Fruit fly (Drosophila melanogaster): Measurements from ENCODE around the gene CG12355.

Gene CG12355

DNA sequence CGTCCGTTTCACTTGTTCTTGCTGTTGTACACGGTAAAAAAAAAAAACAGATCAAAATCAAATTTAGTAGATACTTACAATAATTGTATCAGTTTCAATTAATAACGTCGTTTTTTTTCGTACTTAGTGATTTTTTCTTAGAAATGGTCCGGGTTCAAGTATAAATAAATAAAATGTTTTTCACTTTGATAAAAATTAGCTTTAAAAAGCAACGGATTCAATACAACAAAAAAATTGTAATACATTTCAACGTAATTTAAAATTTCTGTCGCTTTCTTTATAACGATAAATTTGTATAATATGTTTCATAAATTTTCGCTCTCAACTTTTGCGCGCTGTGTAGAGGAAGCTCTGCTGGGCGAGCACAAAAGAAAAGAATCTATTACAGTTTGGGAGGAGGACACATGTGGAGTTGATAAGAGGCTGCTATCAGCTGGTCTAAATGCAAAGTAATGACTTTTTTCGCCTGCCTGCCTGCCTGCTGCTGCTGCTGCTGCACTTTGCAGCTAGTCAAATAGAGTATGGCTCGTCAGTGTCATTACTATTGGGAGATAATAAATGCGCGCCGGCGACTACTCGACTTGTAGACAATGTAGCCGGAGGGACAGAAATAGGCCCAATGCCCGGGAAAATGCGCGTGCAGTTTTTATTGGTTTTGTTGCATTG lies 42.7 kb upstream of the CG12355 start (continued):
- TF ChIP-seq eve (GFP tag; optimal IDR thresholded peaks at IDR 0.05) (peak in 1 of 2 experiments; percentile 74), Kr (GFP tag; optimal IDR thresholded peaks at IDR 0.05) (no peak), CG1832 (GFP tag; optimal IDR thresholded peaks at IDR 0.05) (no peak), klu (GFP tag; IDR thresholded peaks at IDR 0.05) (peak; percentile 44; the same call in 1 of the 2 replicates), CG31441 (GFP tag; IDR thresholded peaks at IDR 0.05) (peak; percentile 80), insv (GFP tag; optimal IDR thresholded peaks at IDR 0.05) (no peak), CG17361 (GFP tag; IDR thresholded peaks at IDR 0.05) (peak; percentile 90), CG9876 (GFP tag; optimal IDR thresholded peaks at IDR 0.05) (no peak), fd96Cb (tag; optimal IDR thresholded peaks at IDR 0.05) (peak; percentile 72), gcm2 (GFP tag; optimal IDR thresholded peaks at IDR 0.05) (no peak), sob (GFP tag; IDR thresholded peaks at IDR 0.05) (peak; percentile 52; the same call in 1 of the 2 replicates), CG8290 (GFP tag; optimal IDR thresholded peaks at IDR 0.05) (no peak), CG8290 (tag; optimal IDR thresholded peaks at IDR 0.05) (no peak), croc (GFP tag; conservative IDR thresholded peaks at IDR 0.05) (peak; percentile 21; the same call in 1 of the 3 replicates), mam (GFP tag; optimal IDR thresholded peaks at IDR 0.05) (peak; percentile 45), CG13775 (GFP tag; optimal IDR thresholded peaks at IDR 0.05) (peak; percentile 74), sna (GFP tag; IDR thresholded peaks at IDR 0.05; ENCODE audit: partially characterized antibody) (no peak), h (optimal IDR thresholded peaks at IDR 0.05) (no peak), ash1 (GFP tag; optimal IDR thresholded peaks at IDR 0.05) (no peak), cwo (GFP tag; optimal IDR thresholded peaks at IDR 0.05) (peak; percentile 63), dimm (GFP tag; IDR thresholded peaks at IDR 0.05) (no peak), ranshi (GFP tag; IDR thresholded peaks at IDR 0.05) (peak; percentile 12; the same call in 1 of the 2 replicates), CG14710 (tag; optimal IDR thresholded peaks at IDR 0.05) (peak; percentile 70), sr (GFP tag; IDR thresholded peaks at IDR 0.05) (no peak), CG11696 (GFP tag; IDR thresholded peaks at IDR 0.05) (0 out of 2 replicates have a peak, but pooled peaks have one; percentile 11), Doc2 (GFP tag; IDR thresholded peaks at IDR 0.05) (no peak), dati (GFP tag; IDR thresholded peaks at IDR 0.05) (no peak), CG2120 (GFP tag; optimal IDR thresholded peaks at IDR 0.05) (peak; percentile 74), CG6854 (GFP tag; optimal IDR thresholded peaks at IDR 0.05) (peak; percentile 54), YL-1 (GFP tag; optimal IDR thresholded peaks at IDR 0.05) (no peak), sqz (GFP tag; optimal IDR thresholded peaks at IDR 0.05) (peak; percentile 32), HmgZ (tag; optimal IDR thresholded peaks at IDR 0.05) (no peak), CG7271 (tag; optimal IDR thresholded peaks at IDR 0.05) (no peak), oc (tag; optimal IDR thresholded peaks at IDR 0.05) (peak; percentile 58), CG1024 (GFP tag; IDR thresholded peaks at IDR 0.05) (0 out of 2 replicates have a peak, but pooled peaks have one; percentile 17), MESR4 (GFP tag; optimal IDR thresholded peaks at IDR 0.05) (no peak), pnt (GFP tag; optimal IDR thresholded peaks at IDR 0.05) (peak; percentile 2), CG15696 (tag; optimal IDR thresholded peaks at IDR 0.05) (peak; percentile 46), kni (GFP tag; optimal IDR thresholded peaks at IDR 0.05) (no peak), shn (GFP tag; optimal IDR thresholded peaks at IDR 0.05) (peak; percentile 49), CG15073 (GFP tag; optimal IDR thresholded peaks at IDR 0.05) (no peak), cg (GFP tag; optimal IDR thresholded peaks at IDR 0.05) (no peak), Fer1 (GFP tag; optimal IDR thresholded peaks at IDR 0.05) (peak; percentile 55), slou (GFP tag; optimal IDR thresholded peaks at IDR 0.05) (no peak), caup (GFP tag; optimal IDR thresholded peaks at IDR 0.05; ENCODE audit: severe bottlenecking) (no peak), wek (GFP tag; optimal IDR thresholded peaks at IDR 0.05) (no peak), unc-4 (GFP tag; IDR thresholded peaks at IDR 0.05; ENCODE audit: partially characterized antibody) (no peak), pfk (GFP tag; optimal IDR thresholded peaks at IDR 0.05) (no peak), fru (optimal IDR thresholded peaks at IDR 0.05) (no peak), corto (GFP tag; optimal IDR thresholded peaks at IDR 0.05) (no peak), CG18764 (GFP tag; optimal IDR thresholded peaks at IDR 0.05) (no peak)
